Worm (Caenorhabditis elegans): ENCODE measurements around the gene hpo-12.
A peak's percentile ranks its signal among the peaks of the same experiment; 100 is the strongest.

Gene hpo-12

DNA sequence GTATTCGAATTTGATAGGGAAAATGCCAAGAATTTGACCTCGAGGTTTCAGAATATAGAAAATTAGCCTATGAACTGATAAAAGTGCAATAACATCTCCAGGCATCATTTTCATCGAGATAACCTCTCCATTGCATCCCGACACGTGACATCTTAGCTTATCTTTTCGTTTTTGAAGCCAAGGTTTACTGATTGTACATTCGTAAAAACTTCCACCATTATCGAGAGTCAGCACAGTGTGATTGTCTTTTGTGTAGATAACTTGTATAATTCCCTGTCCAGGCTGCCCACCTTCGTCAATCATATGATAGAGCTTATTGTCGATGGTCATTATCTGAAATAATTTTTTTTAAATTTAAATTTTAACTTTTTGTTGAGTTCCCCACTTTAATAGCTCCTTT is 8.6 kb upstream of the hpo-12 start:
- TF ChIP-seq efl-1 (optimal IDR thresholded peaks at IDR 0.05) (no peak), efl-1 (GFP tag; optimal IDR thresholded peaks at IDR 0.05 in 1 of 2) (peak in 1 of 2 experiments; percentile 82), elt-2 (tag; optimal IDR thresholded peaks at IDR 0.05) (peak; percentile 98), swsn-7 (tag; optimal IDR thresholded peaks at IDR 0.05) (no peak)

DNA sequence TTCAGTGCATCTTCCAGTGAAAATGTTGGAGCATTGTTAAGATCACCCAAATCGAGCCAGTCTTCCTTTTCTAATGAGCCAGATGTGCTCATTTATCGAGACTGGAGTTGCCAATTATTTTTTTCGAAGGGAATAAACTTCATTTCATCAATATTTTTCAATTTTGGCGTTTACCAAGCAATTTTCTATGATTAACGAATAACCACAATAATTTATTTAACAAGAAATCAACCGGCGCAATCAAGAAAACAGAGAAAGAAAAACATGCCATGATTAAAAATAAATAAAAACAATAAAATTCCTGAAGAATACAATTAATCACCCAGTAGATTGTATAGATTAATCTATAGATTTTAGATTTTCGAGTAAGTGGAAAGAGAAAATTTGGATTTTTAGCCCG is 7.1 kb upstream of the hpo-12 start, which contains the start of gene vps-8:
Gene vps-8, minus strand, starts transcription at position 101 of the 400 bp plus-strand sequence.
- TF ChIP-seq unc-62 (GFP tag; optimal IDR thresholded peaks at IDR 0.05) (no peak), unc-86 (tag; optimal IDR thresholded peaks at IDR 0.05) (no peak)

DNA sequence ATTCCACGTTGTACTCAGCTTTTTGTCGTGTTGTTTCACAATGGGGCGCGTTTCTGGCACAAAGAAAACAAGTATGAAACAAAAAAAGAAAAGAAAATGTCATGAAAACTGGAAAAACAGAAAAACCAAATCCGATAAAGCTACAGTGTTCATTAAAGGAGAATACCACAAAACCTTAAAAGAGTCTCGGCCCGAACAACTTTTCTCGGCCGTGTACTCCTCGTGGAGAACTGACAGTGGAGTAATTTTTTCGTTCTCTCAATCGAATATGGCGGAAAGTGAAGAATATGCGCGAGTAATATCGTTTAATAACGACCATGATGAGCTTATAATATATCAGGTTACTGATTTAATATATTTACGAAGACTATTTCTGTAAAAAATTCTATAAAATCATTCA is 4.5 kb upstream of the hpo-12 start, which contains the start of the genes tag-335 and vkmt-1:
Gene tag-335, minus strand, starts transcription at position 88 of the 400 bp plus-strand sequence.
Gene vkmt-1, plus strand, starts transcription at position 219 of the 400 bp plus-strand sequence.
- TF ChIP-seq ets-5 (GFP tag; IDR thresholded peaks at IDR 0.05) (no peak), tlp-1 (tag; optimal IDR thresholded peaks at IDR 0.05) (no peak), ceh-90 (tag; optimal IDR thresholded peaks at IDR 0.05) (peak; percentile 52), irx-1 (tag; optimal IDR thresholded peaks at IDR 0.05) (no peak), dpl-1 (GFP tag; optimal IDR thresholded peaks at IDR 0.05) (peak in 2 of 3 experiments; percentile 1 to 36), lir-3 (tag; optimal IDR thresholded peaks at IDR 0.05; ENCODE audit: poor library complexity) (peak; percentile 7), unc-30 (tag; optimal IDR thresholded peaks at IDR 0.05) (no peak), ceh-82 (tag; optimal IDR thresholded peaks at IDR 0.05) (no peak), ceh-88 (GFP tag; IDR thresholded peaks at IDR 0.05) (no peak), lin-35 (GFP tag; optimal IDR thresholded peaks at IDR 0.05) (peak; percentile 4 to 37), nhr-237 (tag; optimal IDR thresholded peaks at IDR 0.05) (no peak), nhr-12 (tag; optimal IDR thresholded peaks at IDR 0.05) (no peak), lsy-2 (tag; optimal IDR thresholded peaks at IDR 0.05) (peak in 1 of 2 experiments; percentile 50), nhr-84 (tag; optimal IDR thresholded peaks at IDR 0.05) (no peak), C04F5.9 (tag; optimal IDR thresholded peaks at IDR 0.05) (no peak), swsn-7 (tag; optimal IDR thresholded peaks at IDR 0.05) (no peak), snu-23 (GFP tag; optimal IDR thresholded peaks at IDR 0.05) (peak; percentile 34), sox-4 (tag; optimal IDR thresholded peaks at IDR 0.05) (no peak), nhr-20 (tag; optimal IDR thresholded peaks at IDR 0.05) (peak; percentile 16), skn-1 (tag; optimal IDR thresholded peaks at IDR 0.05) (no peak), sup-37 (GFP tag; optimal IDR thresholded peaks at IDR 0.05) (no peak), nhr-71 (tag; optimal IDR thresholded peaks at IDR 0.05) (peak; percentile 28), elt-2 (tag; optimal IDR thresholded peaks at IDR 0.05) (no peak), unc-86 (tag; optimal IDR thresholded peaks at IDR 0.05) (no peak), nhr-47 (tag; optimal IDR thresholded peaks at IDR 0.05) (peak; percentile 16), efl-1 (optimal IDR thresholded peaks at IDR 0.05) (peak; percentile 11 to 25), efl-1 (GFP tag; optimal IDR thresholded peaks at IDR 0.05 in 1 of 2) (peak; percentile 11 to 17), aha-1 (tag; optimal IDR thresholded peaks at IDR 0.05) (no peak), pag-3 (tag; optimal IDR thresholded peaks at IDR 0.05; ENCODE audit: borderline replicate concordance, insufficient read depth) (no peak), jun-1 (tag; optimal IDR thresholded peaks at IDR 0.05) (no peak), ceh-63 (GFP tag; optimal IDR thresholded peaks at IDR 0.05) (no peak), ztf-11 (tag; optimal IDR thresholded peaks at IDR 0.05) (no peak), tbx-2 (tag; optimal IDR thresholded peaks at IDR 0.05) (peak; percentile 16), blmp-1 (tag; optimal IDR thresholded peaks at IDR 0.05) (peak; percentile 19), alr-1 (tag; optimal IDR thresholded peaks at IDR 0.05; ENCODE audit: borderline replicate concordance) (no peak), xbp-1 (tag; optimal IDR thresholded peaks at IDR 0.05) (peak; percentile 29), unc-98 (GFP tag; IDR thresholded peaks at IDR 0.05) (no peak), F16B12.6 (tag; optimal IDR thresholded peaks at IDR 0.05) (peak; percentile 32), ama-1 (optimal IDR thresholded peaks at IDR 0.05) (no peak), fkh-4 (tag; optimal IDR thresholded peaks at IDR 0.05; ENCODE audit: borderline replicate concordance) (no peak), pqm-1 (tag; optimal IDR thresholded peaks at IDR 0.05) (no peak), Y116A8C.19 (tag; optimal IDR thresholded peaks at IDR 0.05; ENCODE audit: borderline replicate concordance) (no peak), rnt-1 (tag; optimal IDR thresholded peaks at IDR 0.05) (peak; percentile 70)
